Worm (Caenorhabditis elegans) whole organism, L4 larva: Measurements from ENCODE around the gene C46C11.3.
A peak's percentile ranks its signal among the peaks of the same experiment; 100 is the strongest.

Experiments
- F10B5.3 ChIP-seq: sonication (generic microtip); optimal IDR thresholded peaks from 2 replicates; lab custom pipeline; 2016; ENCODE audit warnings: mild to moderate bottlenecking, missing genetic modification characterization, missing compliant biosample characterization
- F26F4.8 ChIP-seq: fragments of 200-800 bp; sonication (Bioruptor generic); conservative IDR thresholded peaks from 2 replicates; pipeline ENCODE4 v1.3.6; 2022; ENCODE audit warnings: missing genetic modification characterization, missing compliant biosample characterization
- F49E8.2 ChIP-seq: sonication (generic microtip); optimal IDR thresholded peaks from 2 replicates; lab custom pipeline; 2016; ENCODE audit warnings: missing compliant biosample characterization, mild to moderate bottlenecking, missing genetic modification characterization, borderline replicate concordance
- R02D3.7 ChIP-seq: fragments of 150-350 bp; sonication (generic microtip); optimal IDR thresholded peaks from 3 replicates; lab custom pipeline; 2014; ENCODE audit warnings: missing biosample characterization, missing genetic modification characterization
- ZK337.2 ChIP-seq: fragments of 200-800 bp; sonication (Bioruptor generic); IDR thresholded peaks from 2 replicates; pipeline ENCODE4 v1.3.6; 2022; ENCODE audit warnings: missing genetic modification reagents, missing genetic modification characterization, missing compliant biosample characterization
- ZK546.5 ChIP-seq, 2 experiments: sonication (generic microtip); optimal IDR thresholded peaks; 2 replicates each; lab custom pipeline; 2017; ENCODE audit warnings: missing biosample characterization in 2 of 2, missing genetic modification characterization in 2 of 2
- ceh-32 ChIP-seq: sonication (generic microtip); optimal IDR thresholded peaks from 2 replicates; lab custom pipeline; 2016; ENCODE audit warnings: mild to moderate bottlenecking, missing genetic modification characterization, missing compliant biosample characterization; ENCODE audit not compliant: poor library complexity
- ceh-62 ChIP-seq: sonication (generic microtip); optimal IDR thresholded peaks from 2 replicates; lab custom pipeline; 2017; ENCODE audit warnings: missing biosample characterization, missing genetic modification characterization
- ces-1 ChIP-seq: fragments of 150-350 bp; sonication (generic microtip); optimal IDR thresholded peaks from 4 replicates; lab custom pipeline; 2014; ENCODE audit warnings: missing biosample characterization, missing genetic modification reagents, missing genetic modification characterization
- ctbp-1 ChIP-seq: fragments of 200-800 bp; sonication (Bioruptor generic); IDR thresholded peaks from 2 replicates; pipeline ENCODE4 v1.3.6; 2022; ENCODE audit warnings: missing genetic modification reagents, missing genetic modification characterization, missing compliant biosample characterization
- daf-8 ChIP-seq: fragments of 200-800 bp; sonication (Bioruptor generic); IDR thresholded peaks from 2 replicates; pipeline ENCODE4 v1.3.6; 2022; ENCODE audit warnings: missing genetic modification characterization, missing compliant biosample characterization
- dpl-1 ChIP-seq: fragments of 150-350 bp; optimal IDR thresholded peaks from 2 replicates; lab custom pipeline; 2014; ENCODE audit warnings: missing biosample characterization, missing genetic modification reagents, missing genetic modification characterization
- egl-27 ChIP-seq: sonication (generic microtip); optimal IDR thresholded peaks from 3 replicates; lab custom pipeline; 2017; ENCODE audit warnings: missing biosample characterization, missing genetic modification reagents, missing genetic modification characterization
- fkh-10 ChIP-seq: fragments of 150-350 bp; optimal IDR thresholded peaks from 2 replicates; lab custom pipeline; 2014; ENCODE audit warnings: missing biosample characterization, missing genetic modification reagents, missing genetic modification characterization
- hif-1 ChIP-seq, 2 experiments: sonication (generic microtip); optimal IDR thresholded peaks; 2 replicates each; lab custom pipeline; 2016 to 2017; ENCODE audit warnings: missing compliant biosample characterization in 2 of 2, missing genetic modification characterization in 2 of 2, missing genetic modification reagents in 2 of 2, missing genotype in 2 of 2, mild to moderate bottlenecking in 1 of 2
- hlh-11 ChIP-seq: fragments of 200-800 bp; sonication (Bioruptor generic); optimal IDR thresholded peaks from 2 replicates; lab custom pipeline; 2018; ENCODE audit warnings: mild to moderate bottlenecking, missing genetic modification characterization, missing compliant biosample characterization
- hlh-30 ChIP-seq: sonication (generic microtip); optimal IDR thresholded peaks from 2 replicates; lab custom pipeline; 2017; ENCODE audit warnings: antibody characterized with exemption, mild to moderate bottlenecking, missing genetic modification characterization, missing compliant biosample characterization; ENCODE audit not compliant: insufficient read depth
- hmg-1.1 ChIP-seq: fragments of 200-800 bp; sonication (Bioruptor generic); IDR thresholded peaks from 2 replicates; pipeline ENCODE4 v1.3.6; 2022; ENCODE audit warnings: missing genetic modification reagents, missing genetic modification characterization, missing compliant biosample characterization
- lin-1 ChIP-seq: fragments of 200-800 bp; sonication (Bioruptor generic); IDR thresholded peaks from 2 replicates; pipeline ENCODE4 v1.3.6; 2022; ENCODE audit warnings: missing genetic modification reagents, missing genetic modification characterization, missing compliant biosample characterization
- lin-13 ChIP-seq: fragments of 150-350 bp; optimal IDR thresholded peaks from 2 replicates; lab custom pipeline; 2014; ENCODE audit warnings: missing biosample characterization, missing genetic modification reagents, missing genetic modification characterization
- lin-15B ChIP-seq: fragments of 150-350 bp; sonication (generic microtip); optimal IDR thresholded peaks from 3 replicates; lab custom pipeline; 2014; ENCODE audit warnings: missing biosample characterization, missing genetic modification characterization
- mdl-1 ChIP-seq, 2 experiments: fragments of 150-350 bp in 1 of 2; sonication (generic microtip) in 1 of 2; optimal IDR thresholded peaks; 2 replicates each; lab custom pipeline; 2014 to 2017; ENCODE audit warnings: missing biosample characterization in 2 of 2, missing genetic modification characterization in 2 of 2
- mxl-3 ChIP-seq: fragments of 200-800 bp; sonication (Bioruptor generic); optimal IDR thresholded peaks from 2 replicates; lab custom pipeline; 2018; ENCODE audit warnings: mild to moderate bottlenecking, missing genetic modification characterization, missing compliant biosample characterization
- nhr-10 ChIP-seq: fragments of 150-350 bp; optimal IDR thresholded peaks from 2 replicates; lab custom pipeline; 2014; ENCODE audit warnings: missing biosample characterization, missing genetic modification characterization
- nhr-237 ChIP-seq: sonication (generic microtip); optimal IDR thresholded peaks from 2 replicates; lab custom pipeline; 2017; ENCODE audit warnings: missing biosample characterization, missing genetic modification characterization
- nhr-28 ChIP-seq: fragments of 150-350 bp; optimal IDR thresholded peaks from 2 replicates; lab custom pipeline; 2014; ENCODE audit warnings: missing biosample characterization, missing genetic modification characterization
- nhr-42 ChIP-seq: fragments of 200-800 bp; sonication (Bioruptor generic); IDR thresholded peaks from 2 replicates; pipeline ENCODE4 v1.3.6; 2022; ENCODE audit warnings: missing genetic modification characterization, missing compliant biosample characterization
- nhr-76 ChIP-seq: fragments of 150-350 bp; optimal IDR thresholded peaks from 2 replicates; lab custom pipeline; 2014; ENCODE audit warnings: missing biosample characterization, missing genetic modification characterization
- nhr-77 ChIP-seq: fragments of 150-350 bp; optimal IDR thresholded peaks from 2 replicates; lab custom pipeline; 2014; ENCODE audit warnings: missing biosample characterization, missing genetic modification characterization
- rbr-2 ChIP-seq: sonication (generic microtip); optimal IDR thresholded peaks from 2 replicates; lab custom pipeline; 2016; ENCODE audit warnings: missing genotype, missing genetic modification characterization, missing compliant biosample characterization
- saeg-2 ChIP-seq: fragments of 200-800 bp; sonication (Bioruptor generic); IDR thresholded peaks from 2 replicates; pipeline ENCODE4 v1.3.6; 2022; ENCODE audit warnings: missing genetic modification reagents, missing genetic modification characterization, missing compliant biosample characterization
- skn-1 ChIP-seq: fragments of 150-350 bp; optimal IDR thresholded peaks from 2 replicates; lab custom pipeline; 2014; ENCODE audit warnings: missing biosample characterization, missing genetic modification characterization
- snpc-4 ChIP-seq: fragments of 150-350 bp; optimal IDR thresholded peaks from 2 replicates; lab custom pipeline; 2014; ENCODE audit warnings: missing biosample characterization, missing genetic modification characterization
- spr-1 ChIP-seq: sonication (generic microtip); optimal IDR thresholded peaks from 2 replicates; lab custom pipeline; 2016; ENCODE audit warnings: mild to moderate bottlenecking, missing genetic modification characterization, missing compliant biosample characterization
- vab-7 ChIP-seq: fragments of 200-800 bp; sonication (Bioruptor generic); IDR thresholded peaks from 2 replicates; pipeline ENCODE4 v1.3.6; 2022; ENCODE audit warnings: missing genetic modification reagents, missing genetic modification characterization, missing compliant biosample characterization
- zag-1 ChIP-seq: fragments of 150-350 bp; optimal IDR thresholded peaks from 2 replicates; lab custom pipeline; 2014; ENCODE audit warnings: missing biosample characterization, missing genetic modification characterization

C46C11.3 gene

ce11 chrX:4622024-4622423 lies at the start of gene C46C11.3:
Gene C46C11.3, plus strand, starts transcription at chrX:4622324.
- TF ChIP-seq dpl-1 (no peak), zag-1 (tag; lab: Kevin White, UChicago) (no peak), ZK337.2 (GFP tag; lab: Robert Waterston, UW) (no peak), daf-8 (GFP tag; lab: Robert Waterston, UW) (no peak), snpc-4 (tag; lab: Kevin White, UChicago) (no peak), skn-1 (no peak), rbr-2 (tag; lab: Kevin White, UChicago) (no peak), nhr-28 (tag; lab: Kevin White, UChicago) (no peak), spr-1 (tag; lab: Kevin White, UChicago) (no peak), nhr-76 (no peak), F26F4.8 (GFP tag; lab: Robert Waterston, UW) (no peak), lin-13 (GFP tag; lab: Kevin White, UChicago) (no peak)

ce11 chrX:4574873-4575272 lies 47.3 kb upstream of the C46C11.3 start:
- TF ChIP-seq fkh-10 (peak; percentile 52), ces-1 (peak; percentile 42), F10B5.3 (tag; lab: Kevin White, UChicago) (no peak), saeg-2 (GFP tag; lab: Robert Waterston, UW) (no peak)

DNA sequence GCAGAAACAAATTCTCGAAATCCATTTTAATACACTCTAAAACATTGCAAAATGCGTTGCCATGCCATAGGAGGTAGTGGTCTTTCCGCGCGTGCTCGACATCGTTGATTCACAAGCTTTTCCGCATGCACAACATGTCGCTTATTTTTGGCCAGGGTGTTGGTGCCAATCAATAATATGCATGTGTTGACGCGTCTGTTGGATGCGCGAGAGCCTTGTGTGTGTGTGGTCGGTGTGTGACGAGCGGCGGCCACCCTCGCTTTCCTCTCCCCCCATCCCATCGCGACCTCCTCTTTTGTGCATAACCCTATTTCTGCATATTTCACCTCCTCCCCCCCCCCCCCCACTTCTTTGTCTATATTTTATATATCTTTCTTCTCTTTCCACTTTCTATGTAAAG lies 45.9 kb upstream of the C46C11.3 start:
- TF ChIP-seq ZK337.2 (GFP tag; lab: Robert Waterston, UW) (peak; percentile 34; the same call in 1 of the 2 replicates), mxl-3 (GFP tag; lab: Kevin White, UChicago) (no peak), mdl-1 (tag; optimal IDR thresholded peaks at IDR 0.05; lab: Kevin White, UChicago) (peak in 1 of 2 experiments; percentile 12), F49E8.2 (no peak), hlh-30 (tag; lab: Kevin White, UChicago) (peak; percentile 46)

ce11 chrX:4577941-4578340 lies 44.2 kb upstream of the C46C11.3 start, which contains the start of gene C05E11.3:
Gene C05E11.3, plus strand, starts transcription at chrX:4578241.
- TF ChIP-seq mdl-1 (tag; optimal IDR thresholded peaks at IDR 0.05; lab: Kevin White, UChicago) (no peak), lin-1 (GFP tag; lab: Robert Waterston, UW) (no peak), vab-7 (GFP tag; lab: Robert Waterston, UW) (no peak), hlh-11 (tag; lab: Kevin White, UChicago) (no peak), spr-1 (tag; lab: Kevin White, UChicago) (no peak), R02D3.7 (tag; lab: Kevin White, UChicago) (no peak), ctbp-1 (no peak), lin-15B (no peak), egl-27 (tag; lab: Kevin White, UChicago) (no peak), ZK546.5 (tag; optimal IDR thresholded peaks at IDR 0.05; lab: Kevin White, UChicago) (no peak), nhr-42 (GFP tag; lab: Robert Waterston, UW) (no peak), nhr-77 (tag; lab: Kevin White, UChicago) (no peak), F49E8.2 (no peak), hmg-1.1 (GFP tag; lab: Robert Waterston, UW) (no peak), ceh-62 (tag; lab: Kevin White, UChicago) (no peak), nhr-237 (no peak), ceh-32 (no peak), hif-1 (tag; optimal IDR thresholded peaks at IDR 0.05; lab: Kevin White, UChicago) (no peak), nhr-10 (tag; lab: Kevin White, UChicago) (no peak)
- TF ChIP-seq, all 104 proteins: peak for 0
